Fruit fly (Drosophila melanogaster) whole organism, adult: ENCODE data around the gene Prim2.

Experiments
- CG11617 ChIP-seq: fragments of 200-800 bp; sonication (Bioruptor generic); optimal IDR thresholded peaks from 2 replicates; lab custom pipeline; 2017; ENCODE audit warnings: mild to moderate bottlenecking, missing biosample characterization, missing genetic modification reagents, missing genetic modification characterization
- CG12768 ChIP-seq: fragments of 200-800 bp; sonication (Bioruptor generic); optimal IDR thresholded peaks from 2 replicates; lab custom pipeline; 2017; ENCODE audit warnings: missing biosample characterization, missing genetic modification characterization, mild to moderate bottlenecking, moderate library complexity, missing genetic modification reagents
- CG14711 ChIP-seq: fragments of 200-800 bp; sonication (Bioruptor generic); optimal IDR thresholded peaks from 2 replicates; lab custom pipeline; 2018; ENCODE audit warnings: missing biosample characterization, mild to moderate bottlenecking, missing genetic modification characterization, moderate library complexity
- CG1620 ChIP-seq: fragments of 200-800 bp; sonication (Bioruptor generic); optimal IDR thresholded peaks from 2 replicates; lab custom pipeline; 2016; ENCODE audit warnings: missing biosample characterization, missing genetic modification characterization
- CG33017 ChIP-seq: fragments of 200-800 bp; sonication (Bioruptor generic); optimal IDR thresholded peaks from 2 replicates; lab custom pipeline; 2018; ENCODE audit warnings: missing biosample characterization, mild to moderate bottlenecking, missing genetic modification characterization, moderate library complexity
- CG5204 ChIP-seq: fragments of 200-800 bp; sonication (Bioruptor generic); optimal IDR thresholded peaks from 2 replicates; lab custom pipeline; 2016; ENCODE audit warnings: missing biosample characterization, missing genetic modification characterization
- CG7045 ChIP-seq: fragments of 200-800 bp; sonication (Bioruptor generic); optimal IDR thresholded peaks from 2 replicates; lab custom pipeline; 2017; ENCODE audit warnings: missing biosample characterization, mild to moderate bottlenecking, missing genetic modification characterization
- CG7101 ChIP-seq: fragments of 200-800 bp; sonication (Bioruptor generic); optimal IDR thresholded peaks from 2 replicates; lab custom pipeline; 2018; ENCODE audit warnings: missing biosample characterization, mild to moderate bottlenecking, missing genetic modification characterization, moderate library complexity
- Clk ChIP-seq: fragments of 200-800 bp; sonication (Bioruptor generic); optimal IDR thresholded peaks from 2 replicates; lab custom pipeline; 2017; ENCODE audit warnings: missing biosample characterization, missing genetic modification characterization
- Crg-1 ChIP-seq: fragments of 200-800 bp; sonication (Bioruptor generic); optimal IDR thresholded peaks from 2 replicates; lab custom pipeline; 2016; ENCODE audit warnings: missing biosample characterization, missing genetic modification characterization
- Hr96 ChIP-seq: fragments of 200-800 bp; sonication (Bioruptor generic); optimal IDR thresholded peaks from 2 replicates; lab custom pipeline; 2016; ENCODE audit warnings: missing biosample characterization, missing genetic modification characterization
- Mnt ChIP-seq: fragments of 200-800 bp; sonication (Bioruptor generic); optimal IDR thresholded peaks from 2 replicates; lab custom pipeline; 2016; ENCODE audit warnings: missing biosample characterization, mild to moderate bottlenecking, missing genetic modification characterization
- bab1 ChIP-seq: fragments of 200-800 bp; sonication (Bioruptor generic); optimal IDR thresholded peaks from 3 replicates; lab custom pipeline; 2019; ENCODE audit warnings: missing biosample characterization, mild to moderate bottlenecking, missing genetic modification characterization, moderate library complexity
- cic ChIP-seq: fragments of 200-800 bp; sonication (Bioruptor generic); optimal IDR thresholded peaks from 2 replicates; lab custom pipeline; 2017; ENCODE audit warnings: missing biosample characterization, mild to moderate bottlenecking, missing genetic modification characterization, moderate library complexity
- cnc ChIP-seq, 2 experiments: fragments of >200 bp; optimal IDR thresholded peaks; 2 replicates each; lab custom pipeline; 2017
- kay ChIP-seq: fragments of 200-800 bp; sonication (Bioruptor generic); peaks from one replicate; lab custom pipeline; 2016; ENCODE audit warnings: missing biosample characterization, missing genetic modification characterization, borderline replicate concordance
- ovo ChIP-seq: fragments of 200-800 bp; sonication (Bioruptor generic); optimal IDR thresholded peaks from 2 replicates; lab custom pipeline; 2016; ENCODE audit warnings: missing biosample characterization, missing genetic modification characterization
- pad ChIP-seq: fragments of 200-800 bp; sonication (Bioruptor generic); optimal IDR thresholded peaks from 3 replicates; lab custom pipeline; 2017; ENCODE audit warnings: missing biosample characterization, missing genetic modification characterization, mild to moderate bottlenecking, moderate library complexity, missing genetic modification reagents
- tj ChIP-seq: fragments of 200-800 bp; sonication (Bioruptor generic); optimal IDR thresholded peaks from 3 replicates; lab custom pipeline; 2017; ENCODE audit warnings: missing biosample characterization, mild to moderate bottlenecking, missing genetic modification characterization, moderate library complexity
- toe ChIP-seq: fragments of 200-800 bp; sonication (Bioruptor generic); optimal IDR thresholded peaks from 2 replicates; lab custom pipeline; 2016; ENCODE audit warnings: missing biosample characterization, missing genetic modification characterization

Gene Prim2

dm6 chr3L:20353726-20354332 lies 7.6 kb downstream of the Prim2 start:
- TF ChIP-seq toe (GFP tag; lab: Kevin White, UChicago): no peak
- TF ChIP-seq CG14711 (tag; lab: Kevin White, UChicago): peak; percentile 12
- no peak for TF ChIP-seq bab1
- no peak for TF ChIP-seq ovo (GFP tag; lab: Kevin White, UChicago)
- peak; percentile 9 for TF ChIP-seq CG12768 (GFP tag; lab: Kevin White, UChicago)
- peak; percentile 79 for TF ChIP-seq CG7101 (tag; lab: Kevin White, UChicago)
- TF ChIP-seq tj (GFP tag; lab: Kevin White, UChicago): peak; percentile 10
- no peak for TF ChIP-seq cnc (optimal IDR thresholded peaks at IDR 0.05; lab: Kevin White, UChicago)
- no peak for TF ChIP-seq CG5204 (GFP tag; lab: Kevin White, UChicago)
- peak; percentile 43 for TF ChIP-seq CG11617
- peak; percentile 68 for TF ChIP-seq CG33017 (tag; lab: Kevin White, UChicago)
- TF ChIP-seq Hr96 (GFP tag; lab: Kevin White, UChicago): no peak
- peak; percentile 81 for TF ChIP-seq cic (GFP tag; lab: Kevin White, UChicago)
- TF ChIP-seq Crg-1 (GFP tag; lab: Kevin White, UChicago): no peak
- TF ChIP-seq pad (GFP tag; lab: Kevin White, UChicago): peak; percentile 19
- peak; percentile 30 for TF ChIP-seq Mnt (GFP tag; lab: Kevin White, UChicago)
- peak; percentile 83 for TF ChIP-seq kay (GFP tag; lab: Kevin White, UChicago)
- no peak for TF ChIP-seq CG1620 (GFP tag; lab: Kevin White, UChicago)
- TF ChIP-seq Clk (GFP tag; lab: Kevin White, UChicago): no peak
- peak; percentile 54 for TF ChIP-seq CG7045 (GFP tag; lab: Kevin White, UChicago)

- no peak for TF ChIP-seq tj (GFP tag; lab: Kevin White, UChicago)
- TF ChIP-seq cnc (optimal IDR thresholded peaks at IDR 0.05; lab: Kevin White, UChicago): no peak
- TF ChIP-seq Crg-1 (GFP tag; lab: Kevin White, UChicago): no peak
- TF ChIP-seq kay (GFP tag; lab: Kevin White, UChicago): no peak
- no peak for TF ChIP-seq CG7101 (tag; lab: Kevin White, UChicago)
- no peak for TF ChIP-seq CG5204 (GFP tag; lab: Kevin White, UChicago)
- TF ChIP-seq CG33017 (tag; lab: Kevin White, UChicago): no peak
- TF ChIP-seq Clk (GFP tag; lab: Kevin White, UChicago): no peak
- TF ChIP-seq toe (GFP tag; lab: Kevin White, UChicago): no peak
- TF ChIP-seq ovo (GFP tag; lab: Kevin White, UChicago): no peak
- no peak for TF ChIP-seq CG14711 (tag; lab: Kevin White, UChicago)
- TF ChIP-seq CG1620 (GFP tag; lab: Kevin White, UChicago): no peak
- no peak for TF ChIP-seq Mnt (GFP tag; lab: Kevin White, UChicago)
- TF ChIP-seq CG12768 (GFP tag; lab: Kevin White, UChicago): no peak
- no peak for TF ChIP-seq Hr96 (GFP tag; lab: Kevin White, UChicago)
- no peak for TF ChIP-seq CG11617
- no peak for TF ChIP-seq bab1
Observed at dm6 chr3L:20353149-20353548, 8.2 kb downstream of the Prim2 start, which contains the start of gene CG5618. TSS of gene CG5618 (plus strand) at chr3L:20353449.

- TF ChIP-seq Mnt (GFP tag; lab: Kevin White, UChicago) (peak; percentile 52), kay (GFP tag; lab: Kevin White, UChicago) (peak; percentile 92), CG7101 (tag; lab: Kevin White, UChicago) (no peak), pad (GFP tag; lab: Kevin White, UChicago) (no peak)
Observed at dm6 chr3L:20349333-20349924, 12.0 kb downstream of the Prim2 start.

- TF ChIP-seq CG11617 (no peak), toe (GFP tag; lab: Kevin White, UChicago) (no peak), pad (GFP tag; lab: Kevin White, UChicago) (peak; percentile 93)
Observed at dm6 chr3L:20348581-20349093, 12.7 kb downstream of the Prim2 start.

dm6 chr3L:20347762-20348580 lies 13.4 kb downstream of the Prim2 start, which contains the start of the genes Rbbp5 and eRF1:
TSS of gene Rbbp5 (minus strand) at chr3L:20347942.
TSS of gene eRF1 (plus strand) at chr3L:20348355.
- TF ChIP-seq CG11617 (peak; percentile 67), tj (GFP tag; lab: Kevin White, UChicago) (peak; percentile 52), Crg-1 (GFP tag; lab: Kevin White, UChicago) (peak; percentile 66), toe (GFP tag; lab: Kevin White, UChicago) (no peak), CG1620 (GFP tag; lab: Kevin White, UChicago) (peak; percentile 76), CG14711 (tag; lab: Kevin White, UChicago) (peak; percentile 79), Hr96 (GFP tag; lab: Kevin White, UChicago) (peak; percentile 37), CG7045 (GFP tag; lab: Kevin White, UChicago) (peak; percentile 65), Clk (GFP tag; lab: Kevin White, UChicago) (peak; percentile 9), cic (GFP tag; lab: Kevin White, UChicago) (no peak), bab1 (peak; percentile 73), Mnt (GFP tag; lab: Kevin White, UChicago) (peak; percentile 93), ovo (GFP tag; lab: Kevin White, UChicago) (peak; percentile 52), CG5204 (GFP tag; lab: Kevin White, UChicago) (no peak), CG33017 (tag; lab: Kevin White, UChicago) (peak; percentile 36), CG12768 (GFP tag; lab: Kevin White, UChicago) (peak; percentile 48), kay (GFP tag; lab: Kevin White, UChicago) (no peak), pad (GFP tag; lab: Kevin White, UChicago) (no peak), CG7101 (tag; lab: Kevin White, UChicago) (peak; percentile 82), cnc (optimal IDR thresholded peaks at IDR 0.05; lab: Kevin White, UChicago) (no peak)
